Fruit fly (Drosophila melanogaster): Measurements from ENCODE around the gene CG11999.

Gene CG11999

DNA sequence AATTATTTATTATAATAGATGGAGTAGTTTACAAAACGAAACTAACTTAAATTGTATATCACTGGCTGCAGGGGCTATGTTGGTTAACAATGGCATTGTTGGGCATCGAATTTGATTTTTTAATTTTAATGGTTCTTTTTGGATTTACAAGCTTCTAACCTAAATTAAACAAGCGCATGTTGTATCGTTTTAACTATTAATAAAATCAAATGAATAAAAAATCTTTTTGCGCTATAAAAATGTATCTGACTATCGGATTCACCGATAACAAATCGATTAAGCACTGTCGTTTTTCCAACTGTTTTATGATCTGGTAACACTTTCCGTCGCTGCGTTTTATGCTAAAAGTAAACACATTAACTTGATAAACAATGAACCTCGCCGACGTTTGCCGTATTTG is 20.2 kb upstream of the CG11999 start, which contains the start of the genes hd and CG14667:
TSS of gene hd (minus strand) at position 243 of the 400 bp plus-strand sequence.
TSS of gene CG14667 (plus strand) at position 303 of the 400 bp plus-strand sequence.
- no peak for TF ChIP-seq Ets98B (GFP tag; IDR thresholded peaks at IDR 0.05)
- TF ChIP-seq CG10348 (GFP tag; IDR thresholded peaks at IDR 0.05): no peak
- TF ChIP-seq fd96Ca (GFP tag; IDR thresholded peaks at IDR 0.05): no peak
- no peak for TF ChIP-seq CG8159 (tag; optimal IDR thresholded peaks at IDR 0.05)
- no peak for TF ChIP-seq CG34367 (tag; optimal IDR thresholded peaks at IDR 0.05)
- no peak for TF ChIP-seq CG4496 (GFP tag; IDR thresholded peaks at IDR 0.05)
- no peak for TF ChIP-seq CG8301 (tag; optimal IDR thresholded peaks at IDR 0.05)
- no peak for TF ChIP-seq CG14655 (GFP tag; optimal IDR thresholded peaks at IDR 0.05)
- no peak for TF ChIP-seq CG17806 (tag; optimal IDR thresholded peaks at IDR 0.05)
- no peak for TF ChIP-seq CG32121 (GFP tag; IDR thresholded peaks at IDR 0.05)

DNA sequence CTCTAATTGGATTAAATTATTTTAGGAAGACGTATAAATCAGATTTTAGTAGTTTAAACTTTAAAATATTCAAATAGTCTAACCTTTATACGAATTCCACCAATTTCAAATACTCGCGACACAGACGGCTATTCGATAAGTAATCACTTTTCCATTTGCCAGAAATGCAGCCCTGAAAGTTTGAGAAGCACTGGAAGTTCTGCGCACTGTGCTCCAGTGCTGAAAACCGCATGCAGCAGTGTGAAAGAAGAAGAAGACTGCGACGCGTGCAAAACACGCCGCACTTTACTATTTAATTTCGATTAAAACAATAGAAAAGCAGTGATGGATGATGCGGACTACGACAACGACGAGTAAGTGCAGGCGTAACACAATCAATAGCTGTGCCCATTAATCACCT is 17.0 kb upstream of the CG11999 start, which contains the start of gene Polr2F:
TSS of gene Polr2F (plus strand) at position 233 of the 400 bp plus-strand sequence.
- TF ChIP-seq CG4496 (GFP tag; IDR thresholded peaks at IDR 0.05) (peak; percentile 81), Ets98B (GFP tag; IDR thresholded peaks at IDR 0.05) (peak; percentile 66), CG9948 (tag; optimal IDR thresholded peaks at IDR 0.05) (peak; percentile 17), D1 (tag; optimal IDR thresholded peaks at IDR 0.05) (no peak), gl (tag; optimal IDR thresholded peaks at IDR 0.05) (no peak), CG32121 (GFP tag; IDR thresholded peaks at IDR 0.05) (peak; percentile 45; the same call in 1 of the 2 replicates), CG10348 (GFP tag; IDR thresholded peaks at IDR 0.05) (0 out of 2 replicates have a peak, but pooled peaks have one; percentile 10), fd96Ca (GFP tag; IDR thresholded peaks at IDR 0.05) (peak; percentile 36; the same call in 1 of the 3 replicates), CG34367 (tag; optimal IDR thresholded peaks at IDR 0.05) (peak; percentile 1), Snoo (tag; optimal IDR thresholded peaks at IDR 0.05) (peak; percentile 60), CG17806 (tag; optimal IDR thresholded peaks at IDR 0.05) (peak; percentile 40), CG13204 (GFP tag; optimal IDR thresholded peaks at IDR 0.05) (no peak), Pif1A (GFP tag; optimal IDR thresholded peaks at IDR 0.05) (no peak), CG8301 (tag; optimal IDR thresholded peaks at IDR 0.05) (no peak), CG15710 (tag; optimal IDR thresholded peaks at IDR 0.05) (peak; percentile 54), rn (GFP tag; IDR thresholded peaks at IDR 0.05) (peak; percentile 33; the same call in 1 of the 2 replicates)

DNA sequence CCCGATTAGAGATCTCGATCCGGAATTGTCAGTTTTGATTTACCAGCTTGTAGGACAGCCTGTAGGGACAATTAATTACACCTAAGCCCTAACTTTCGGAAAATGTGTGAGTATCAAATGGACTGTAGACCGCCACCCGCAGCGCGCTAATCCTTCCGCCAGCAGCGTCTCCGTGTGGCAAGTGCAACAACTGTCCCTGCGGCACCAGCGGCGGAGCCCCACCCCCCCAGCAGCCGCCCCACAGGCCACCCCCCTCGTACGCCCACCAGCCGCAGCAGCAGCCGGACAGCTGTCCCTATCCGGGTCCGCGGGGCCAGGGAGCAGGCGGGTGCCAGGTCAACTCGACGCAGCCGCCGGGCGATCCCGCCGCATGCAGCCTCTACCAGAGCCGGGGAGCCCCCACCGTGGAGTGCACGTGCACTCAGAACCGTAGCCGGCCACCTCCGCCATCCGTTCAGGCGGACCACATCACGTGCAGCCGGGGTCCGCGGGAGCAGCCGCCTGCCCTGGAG is 15.0 kb upstream of the CG11999 start, which contains the start of the genes CG31542 and CG34277:
TSS of gene CG31542 (plus strand) at position 51 of the 512 bp plus-strand sequence.
TSS of gene CG34277 (plus strand) at position 51 of the 512 bp plus-strand sequence.
- no peak for TF ChIP-seq CG9948 (tag; optimal IDR thresholded peaks at IDR 0.05)
- TF ChIP-seq CG15710 (tag; optimal IDR thresholded peaks at IDR 0.05): no peak
- no peak for TF ChIP-seq CG12605 (GFP tag; IDR thresholded peaks at IDR 0.05)
- TF ChIP-seq rn (GFP tag; IDR thresholded peaks at IDR 0.05): no peak
- TF ChIP-seq fd96Ca (GFP tag; IDR thresholded peaks at IDR 0.05): no peak
- no peak for TF ChIP-seq Snoo (tag; optimal IDR thresholded peaks at IDR 0.05)
- TF ChIP-seq Pif1A (GFP tag; optimal IDR thresholded peaks at IDR 0.05): no peak
- no peak for TF ChIP-seq EcR (GFP tag; optimal IDR thresholded peaks at IDR 0.05)
- TF ChIP-seq CG8159 (tag; optimal IDR thresholded peaks at IDR 0.05): no peak
- TF ChIP-seq CG13204 (GFP tag; optimal IDR thresholded peaks at IDR 0.05): no peak
- no peak for TF ChIP-seq CG34367 (tag; optimal IDR thresholded peaks at IDR 0.05)
- no peak for TF ChIP-seq CG10348 (GFP tag; IDR thresholded peaks at IDR 0.05)
- no peak for TF ChIP-seq gl (tag; optimal IDR thresholded peaks at IDR 0.05)
- no peak for TF ChIP-seq CG4496 (GFP tag; IDR thresholded peaks at IDR 0.05)

DNA sequence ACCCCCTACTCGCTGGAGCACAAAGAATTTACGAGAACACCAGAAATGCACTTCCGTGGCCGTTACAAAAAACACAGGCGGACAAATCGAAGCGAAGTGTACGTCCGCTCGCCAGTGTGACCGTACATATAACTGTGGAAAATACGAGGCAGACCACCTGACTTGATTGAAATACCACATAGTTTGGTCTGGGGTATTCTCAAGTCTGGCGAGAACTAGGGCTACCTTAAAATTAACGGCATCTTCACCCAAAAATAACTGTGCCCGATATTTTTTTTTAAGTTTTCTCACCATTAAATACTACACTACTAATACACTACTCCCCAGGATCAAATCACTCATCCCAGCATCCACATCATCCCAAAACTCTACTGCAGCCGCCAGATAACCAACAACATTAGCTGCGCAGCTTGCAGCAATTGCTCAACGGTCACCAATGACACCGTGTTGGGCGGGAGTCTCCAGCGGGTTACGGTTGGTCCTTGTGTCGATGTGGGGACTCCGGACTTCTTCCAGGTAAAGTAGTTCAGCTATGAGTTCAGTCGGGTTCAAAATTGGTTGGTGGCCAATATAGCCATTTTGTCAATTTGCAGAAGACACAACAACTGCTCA is 13.7 kb upstream of the CG11999 start, which contains the start of gene Cerk:
TSS of gene Cerk (minus strand) at position 137 of the 612 bp plus-strand sequence.
- TF ChIP-seq Ets98B (GFP tag; IDR thresholded peaks at IDR 0.05) (peak; percentile 11; the same call in 1 of the 2 replicates), gl (tag; optimal IDR thresholded peaks at IDR 0.05) (no peak), CG4496 (GFP tag; IDR thresholded peaks at IDR 0.05) (peak; percentile 65), CG14655 (GFP tag; optimal IDR thresholded peaks at IDR 0.05) (no peak), rn (GFP tag; IDR thresholded peaks at IDR 0.05) (no peak), CG17806 (tag; optimal IDR thresholded peaks at IDR 0.05) (no peak), D1 (tag; optimal IDR thresholded peaks at IDR 0.05) (no peak), Snoo (tag; optimal IDR thresholded peaks at IDR 0.05) (no peak), fd96Ca (GFP tag; IDR thresholded peaks at IDR 0.05) (peak; percentile 32; the same call in 1 of the 3 replicates), CG9948 (tag; optimal IDR thresholded peaks at IDR 0.05) (no peak), CG15710 (tag; optimal IDR thresholded peaks at IDR 0.05) (no peak), CG8159 (tag; optimal IDR thresholded peaks at IDR 0.05) (peak; percentile 11)

DNA sequence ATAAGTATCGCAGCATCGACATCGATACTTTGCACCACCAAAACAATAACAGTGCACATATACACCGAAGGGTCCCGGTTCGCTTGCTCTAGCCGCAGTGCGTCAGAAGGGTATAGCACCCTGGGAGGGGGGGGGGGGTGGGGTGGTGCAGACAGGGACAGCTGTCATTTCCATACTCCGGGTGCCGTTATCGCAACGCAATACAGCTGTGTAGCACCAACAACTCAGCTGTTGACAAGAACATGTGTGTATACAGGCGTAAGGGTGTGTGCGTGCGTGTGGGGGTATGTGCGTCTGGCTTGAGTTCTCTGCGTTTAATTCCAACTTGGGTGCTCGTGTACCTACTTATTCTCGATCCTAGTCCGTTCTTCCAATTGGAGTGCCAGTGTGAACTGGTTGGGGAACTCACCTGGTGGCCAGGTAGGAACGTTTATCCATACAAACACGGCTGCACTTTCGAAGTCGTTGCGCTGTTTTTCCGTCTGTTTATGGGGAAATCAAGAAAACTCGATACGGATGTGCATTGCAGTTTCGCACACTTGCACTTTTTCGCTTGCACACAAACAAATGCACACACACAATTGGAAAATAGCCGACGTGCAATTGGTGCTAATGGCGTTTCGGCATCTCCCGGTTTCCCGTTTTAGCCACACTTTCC is 13.1 kb upstream of the CG11999 start:
- TF ChIP-seq Ets98B (GFP tag; IDR thresholded peaks at IDR 0.05) (no peak), CG17806 (tag; optimal IDR thresholded peaks at IDR 0.05) (no peak), fd96Ca (GFP tag; IDR thresholded peaks at IDR 0.05) (no peak), CG4496 (GFP tag; IDR thresholded peaks at IDR 0.05) (0 out of 3 replicates have a peak, but pooled peaks have one; percentile 19), D1 (tag; optimal IDR thresholded peaks at IDR 0.05) (no peak), CG12605 (GFP tag; IDR thresholded peaks at IDR 0.05) (peak; percentile 50; the same call in 1 of the 2 replicates), Snoo (tag; optimal IDR thresholded peaks at IDR 0.05) (no peak), gl (tag; optimal IDR thresholded peaks at IDR 0.05) (peak; percentile 31), EcR (GFP tag; optimal IDR thresholded peaks at IDR 0.05) (peak; percentile 86), CG13204 (GFP tag; optimal IDR thresholded peaks at IDR 0.05) (peak; percentile 73)
